Fruit fly (Drosophila melanogaster) whole organism, wandering third instar larva: ENCODE measurements around the gene gammaCOP.

Source experiments
- Dif ChIP-seq: fragments of 200-275, 200-300 bp; sonication (Bioruptor generic); optimal IDR thresholded peaks from 2 replicates; lab custom pipeline; 2018; ENCODE audit warnings: missing biosample characterization, missing genetic modification characterization; ENCODE audit not compliant: partially characterized antibody
- Hr78 ChIP-seq: fragments of >200 bp; optimal IDR thresholded peaks from 2 replicates; lab custom pipeline; 2017; ENCODE audit warnings: missing biosample characterization, missing genetic modification characterization
- Hr83 ChIP-seq: fragments of 200-300 bp; sonication (Bioruptor generic); optimal IDR thresholded peaks from 2 replicates; lab custom pipeline; 2016; ENCODE audit warnings: missing biosample characterization, mild to moderate bottlenecking, missing genetic modification characterization, moderate library complexity; ENCODE audit not compliant: poor library complexity, severe bottlenecking
- br ChIP-seq: fragments of 200-800 bp; sonication (Bioruptor generic); optimal IDR thresholded peaks from 2 replicates; lab custom pipeline; 2016; ENCODE audit warnings: missing biosample characterization, missing genetic modification characterization
- foxo ChIP-seq, 2 experiments: fragments of 200-800 bp; sonication (Bioruptor generic); optimal IDR thresholded peaks; 2 replicates in 1 of 2; 3 replicates in 1 of 2; lab custom pipeline; 2016 to 2017; ENCODE audit warnings: missing biosample characterization in 2 of 2, missing genetic modification characterization in 2 of 2
- fru ChIP-seq: fragments of 200-800 bp; sonication (Bioruptor generic); optimal IDR thresholded peaks from 3 replicates; lab custom pipeline; 2016; ENCODE audit warnings: missing biosample characterization, mild to moderate bottlenecking, missing genetic modification characterization
- pan ChIP-seq: fragments of >200 bp; optimal IDR thresholded peaks from 2 replicates; lab custom pipeline; 2017

DNA sequence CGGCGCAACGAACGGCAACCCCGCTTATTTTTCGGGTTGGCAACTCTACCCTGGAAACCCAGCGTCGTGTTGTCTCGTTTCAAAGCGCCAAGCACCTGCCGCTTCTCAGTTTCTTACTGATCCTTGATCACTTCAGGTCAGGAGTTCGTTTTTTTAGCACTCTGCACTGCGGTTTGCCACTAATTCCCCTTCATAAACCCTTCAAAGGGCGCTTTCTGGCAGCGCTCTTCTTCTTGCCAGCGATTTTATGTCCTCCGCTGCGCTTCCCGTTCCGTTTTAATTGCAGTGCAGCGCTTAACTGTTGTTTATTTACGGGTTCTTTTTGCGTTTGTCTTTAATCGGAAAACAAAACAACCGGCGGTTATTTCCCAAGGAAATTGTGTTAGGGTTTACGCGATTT lies 8.1 kb downstream of the gammaCOP start:
- TF ChIP-seq Hr78 (GFP tag; lab: Kevin White, UChicago) (no peak), foxo (GFP tag; optimal IDR thresholded peaks at IDR 0.05; lab: Kevin White, UChicago) (no peak), fru (GFP tag; lab: Kevin White, UChicago) (no peak), br (GFP tag; lab: Kevin White, UChicago) (no peak), Hr83 (GFP tag; lab: Kevin White, UChicago) (no peak), Dif (GFP tag; lab: Kevin White, UChicago) (no peak), pan (lab: Kevin White, UChicago) (no peak)
